Fruit fly (Drosophila melanogaster) whole organism, prepupa: ENCODE measurements around the gene ppk31.

Source experiments
- CG10631 ChIP-seq: fragments of 200-800 bp; sonication (Bioruptor generic); optimal IDR thresholded peaks from 2 replicates; lab custom pipeline; 2016; ENCODE audit warnings: missing biosample characterization, missing genetic modification characterization
- CG10669 ChIP-seq: fragments of 200-800 bp; sonication (Bioruptor generic); optimal IDR thresholded peaks from 3 replicates; lab custom pipeline; 2018; ENCODE audit warnings: missing biosample characterization, mild to moderate bottlenecking, missing genetic modification characterization, moderate library complexity
- CG11294 ChIP-seq: fragments of 200-800 bp; sonication (Bioruptor generic); IDR thresholded peaks from 2 replicates; pipeline ENCODE4 v1.3.6; 2022; ENCODE audit warnings: missing biosample characterization, missing genetic modification characterization
- CG11762 ChIP-seq: fragments of 200-800 bp; sonication (Bioruptor generic); optimal IDR thresholded peaks from 3 replicates; lab custom pipeline; 2016; ENCODE audit warnings: missing biosample characterization, missing genetic modification characterization; ENCODE audit not compliant: insufficient read depth
- CG11902 ChIP-seq: fragments of 200-800 bp; sonication (Bioruptor generic); optimal IDR thresholded peaks from 3 replicates; lab custom pipeline; 2016; ENCODE audit warnings: missing biosample characterization, missing genetic modification characterization
- CG15336 ChIP-seq: fragments of 200-800 bp; sonication (Bioruptor generic); IDR thresholded peaks from 2 replicates; pipeline ENCODE4 v1.3.6; 2022; ENCODE audit warnings: missing biosample characterization, missing genetic modification characterization
- CG1621 ChIP-seq: fragments of 200-800 bp; sonication (Bioruptor generic); optimal IDR thresholded peaks from 3 replicates; lab custom pipeline; 2018; ENCODE audit warnings: missing biosample characterization, mild to moderate bottlenecking, missing genetic modification characterization
- CG16779 ChIP-seq: fragments of 200-800 bp; sonication (Bioruptor generic); optimal IDR thresholded peaks from 3 replicates; lab custom pipeline; 2017; ENCODE audit warnings: missing biosample characterization, mild to moderate bottlenecking, missing genetic modification characterization
- CG3032 ChIP-seq: fragments of 200-800 bp; optimal IDR thresholded peaks from 2 replicates; lab custom pipeline; 2019; ENCODE audit warnings: missing biosample characterization, mild to moderate bottlenecking, missing genetic modification characterization, moderate library complexity
- CG31627 ChIP-seq: fragments of 200-800 bp; sonication (Bioruptor generic); optimal IDR thresholded peaks from 3 replicates; lab custom pipeline; 2016; ENCODE audit warnings: missing biosample characterization, missing genetic modification characterization
- CG32006 ChIP-seq: fragments of 200-800 bp; sonication (Bioruptor generic); optimal IDR thresholded peaks from 3 replicates; lab custom pipeline; 2017; ENCODE audit warnings: missing biosample characterization, mild to moderate bottlenecking, missing genetic modification characterization
- CG34406 ChIP-seq: fragments of 200-800 bp; sonication (Bioruptor generic); optimal IDR thresholded peaks from 3 replicates; lab custom pipeline; 2016; ENCODE audit warnings: missing biosample characterization, missing genetic modification characterization
- CG3919 ChIP-seq: fragments of 200-800 bp; sonication (Bioruptor generic); optimal IDR thresholded peaks from 3 replicates; lab custom pipeline; 2016; ENCODE audit warnings: missing biosample characterization, missing genetic modification characterization
- CG4318 ChIP-seq: fragments of 200-800 bp; sonication (Bioruptor generic); optimal IDR thresholded peaks from 3 replicates; lab custom pipeline; 2017; ENCODE audit warnings: missing biosample characterization, mild to moderate bottlenecking, missing genetic modification characterization
- CG6163 ChIP-seq: fragments of 200-800 bp; sonication (Bioruptor generic); IDR thresholded peaks from 3 replicates; pipeline ENCODE4 v1.3.6; 2022; ENCODE audit warnings: missing biosample characterization, missing genetic modification characterization
- CG6276 ChIP-seq: fragments of 200-800 bp; sonication (Bioruptor generic); optimal IDR thresholded peaks from 2 replicates; lab custom pipeline; 2017; ENCODE audit warnings: missing biosample characterization, mild to moderate bottlenecking, missing genetic modification characterization
- CG6792 ChIP-seq: fragments of 200-800 bp; sonication (Bioruptor generic); optimal IDR thresholded peaks from 3 replicates; lab custom pipeline; 2016; ENCODE audit warnings: missing biosample characterization, missing genetic modification characterization
- CG6808 ChIP-seq: fragments of 200-800 bp; sonication (Bioruptor generic); optimal IDR thresholded peaks from 3 replicates; lab custom pipeline; 2017; ENCODE audit warnings: missing biosample characterization, missing genetic modification characterization, mild to moderate bottlenecking, moderate library complexity, missing genetic modification reagents
- CG6854 ChIP-seq: fragments of 200-800 bp; sonication (Bioruptor generic); optimal IDR thresholded peaks from 2 replicates; lab custom pipeline; 2017; ENCODE audit warnings: missing biosample characterization, mild to moderate bottlenecking, missing genetic modification characterization
- CG7368 ChIP-seq: fragments of 200-800 bp; sonication (Bioruptor generic); optimal IDR thresholded peaks from 3 replicates; lab custom pipeline; 2016; ENCODE audit warnings: missing biosample characterization, missing genetic modification characterization
- CG8119 ChIP-seq: fragments of 200-800 bp; sonication (Bioruptor generic); IDR thresholded peaks from 3 replicates; pipeline ENCODE4 v1.3.6; 2022; ENCODE audit warnings: missing biosample characterization, missing genetic modification characterization
- CG8319 ChIP-seq: fragments of 200-800 bp; sonication (Bioruptor generic); optimal IDR thresholded peaks from 3 replicates; lab custom pipeline; 2016; ENCODE audit warnings: missing biosample characterization, missing genetic modification characterization
- CG8632 ChIP-seq: fragments of 200-800 bp; sonication (Bioruptor generic); optimal IDR thresholded peaks from 3 replicates; lab custom pipeline; 2016; ENCODE audit warnings: missing biosample characterization, missing genetic modification characterization
- CG9139 ChIP-seq: fragments of 200-800 bp; sonication (Bioruptor generic); optimal IDR thresholded peaks from 3 replicates; lab custom pipeline; 2017; ENCODE audit warnings: missing biosample characterization, mild to moderate bottlenecking, missing genetic modification characterization
- Eip75B ChIP-seq: fragments of 200-800 bp; sonication (Bioruptor generic); optimal IDR thresholded peaks from 3 replicates; lab custom pipeline; 2016; ENCODE audit warnings: missing biosample characterization, missing genetic modification characterization
- Eip78C ChIP-seq: fragments of 200-800 bp; sonication (Bioruptor generic); peaks from one replicate; lab custom pipeline; 2016; ENCODE audit warnings: missing biosample characterization, missing genetic modification characterization
- Eip93F ChIP-seq: fragments of 200-800 bp; sonication (Bioruptor generic); optimal IDR thresholded peaks from 2 replicates; lab custom pipeline; 2016; ENCODE audit warnings: missing biosample characterization, mild to moderate bottlenecking, missing genetic modification characterization
- Ets21C ChIP-seq: fragments of 200-800 bp; sonication (Bioruptor generic); optimal IDR thresholded peaks from 3 replicates; lab custom pipeline; 2016; ENCODE audit warnings: missing biosample characterization, missing genetic modification characterization
- Ets96B ChIP-seq: fragments of 200-800 bp; optimal IDR thresholded peaks from 2 replicates; lab custom pipeline; 2019; ENCODE audit warnings: missing biosample characterization, mild to moderate bottlenecking, missing genetic modification characterization, moderate library complexity
- Gug ChIP-seq: fragments of 200-800 bp; sonication (Bioruptor generic); IDR thresholded peaks from 2 replicates; pipeline ENCODE4 v1.3.6; 2022; ENCODE audit warnings: missing biosample characterization, missing genetic modification characterization
- Hr39 ChIP-seq: fragments of 200-800 bp; sonication (Bioruptor generic); optimal IDR thresholded peaks from 2 replicates; lab custom pipeline; 2016; ENCODE audit warnings: missing biosample characterization, missing genetic modification characterization
- Hr4 ChIP-seq: fragments of 200-800 bp; sonication (Bioruptor generic); optimal IDR thresholded peaks from 3 replicates; lab custom pipeline; 2016; ENCODE audit warnings: missing biosample characterization, missing genetic modification characterization
- Lpt ChIP-seq: fragments of 200-800 bp; sonication (Bioruptor generic); optimal IDR thresholded peaks from 3 replicates; lab custom pipeline; 2016; ENCODE audit warnings: missing biosample characterization, missing genetic modification characterization
- Met ChIP-seq: fragments of 200-800 bp; sonication (Bioruptor generic); optimal IDR thresholded peaks from 3 replicates; lab custom pipeline; 2016; ENCODE audit warnings: missing biosample characterization, missing genetic modification characterization
- OdsH ChIP-seq: fragments of 200-800 bp; sonication (Bioruptor generic); optimal IDR thresholded peaks from 3 replicates; lab custom pipeline; 2016; ENCODE audit warnings: missing biosample characterization, missing genetic modification characterization
- Smox ChIP-seq: fragments of 200-800 bp; sonication (Bioruptor generic); optimal IDR thresholded peaks from 3 replicates; lab custom pipeline; 2016; ENCODE audit warnings: missing biosample characterization, missing genetic modification characterization
- Sox102F ChIP-seq: fragments of 200-800 bp; sonication (Bioruptor generic); optimal IDR thresholded peaks from 2 replicates; lab custom pipeline; 2016; ENCODE audit warnings: missing biosample characterization, mild to moderate bottlenecking, missing genetic modification characterization
- Sox14 ChIP-seq: fragments of 200-800 bp; sonication (Bioruptor generic); optimal IDR thresholded peaks from 3 replicates; lab custom pipeline; 2016; ENCODE audit warnings: missing biosample characterization, missing genetic modification characterization
- Sox15 ChIP-seq: fragments of 200-800 bp; sonication (Bioruptor generic); optimal IDR thresholded peaks from 3 replicates; lab custom pipeline; 2016; ENCODE audit warnings: missing biosample characterization, missing genetic modification characterization
- achi ChIP-seq: fragments of 200-800 bp; sonication (Bioruptor generic); optimal IDR thresholded peaks from 3 replicates; lab custom pipeline; 2016; ENCODE audit warnings: missing biosample characterization, missing genetic modification characterization
- acj6 ChIP-seq: fragments of 200-800 bp; sonication (Bioruptor generic); optimal IDR thresholded peaks from 3 replicates; lab custom pipeline; 2016; ENCODE audit warnings: missing biosample characterization, missing genetic modification characterization
- cyc ChIP-seq: fragments of 200-800 bp; sonication (Bioruptor generic); optimal IDR thresholded peaks from 3 replicates; lab custom pipeline; 2016; ENCODE audit warnings: missing biosample characterization, missing genetic modification characterization
- dac ChIP-seq: fragments of 200-800 bp; sonication (Bioruptor generic); optimal IDR thresholded peaks from 2 replicates; lab custom pipeline; 2017; ENCODE audit warnings: missing biosample characterization, mild to moderate bottlenecking, missing genetic modification characterization
- dsx ChIP-seq: fragments of 200-800 bp; optimal IDR thresholded peaks from 3 replicates; lab custom pipeline; 2019; ENCODE audit warnings: missing biosample characterization, mild to moderate bottlenecking, missing genetic modification characterization, moderate library complexity; ENCODE audit not compliant: poor library complexity, severe bottlenecking
- esn ChIP-seq: fragments of 200-800 bp; sonication (Bioruptor generic); optimal IDR thresholded peaks from 2 replicates; lab custom pipeline; 2016; ENCODE audit warnings: missing biosample characterization, mild to moderate bottlenecking, missing genetic modification characterization, moderate library complexity
- fd59A ChIP-seq: fragments of 200-800 bp; sonication (Bioruptor generic); optimal IDR thresholded peaks from 2 replicates; lab custom pipeline; 2017; ENCODE audit warnings: missing biosample characterization, mild to moderate bottlenecking, missing genetic modification characterization, missing genetic modification reagents
- fkh ChIP-seq: fragments of 200-800 bp; sonication (Bioruptor generic); optimal IDR thresholded peaks from 3 replicates; lab custom pipeline; 2017; ENCODE audit warnings: missing biosample characterization, mild to moderate bottlenecking, missing genetic modification characterization, moderate library complexity
- lz ChIP-seq: fragments of 200-800 bp; sonication (Bioruptor generic); optimal IDR thresholded peaks from 3 replicates; lab custom pipeline; 2016; ENCODE audit warnings: missing biosample characterization, missing genetic modification characterization
- pdm3 ChIP-seq: fragments of 200-800 bp; sonication (Bioruptor generic); optimal IDR thresholded peaks from 3 replicates; lab custom pipeline; 2016; ENCODE audit warnings: missing biosample characterization, missing genetic modification characterization
- spab ChIP-seq: fragments of 200-800 bp; sonication (Bioruptor generic); optimal IDR thresholded peaks from 2 replicates; lab custom pipeline; 2017; ENCODE audit warnings: missing biosample characterization, mild to moderate bottlenecking, missing genetic modification characterization, missing genetic modification reagents
- svp ChIP-seq: fragments of 200-800 bp; sonication (Bioruptor generic); peaks from one replicate; lab custom pipeline; 2016; ENCODE audit warnings: missing biosample characterization, missing genetic modification characterization

ppk31 gene

dm6 chr3R:27129580-27130385, 33.1 kb upstream of the ppk31 start:
- TF ChIP-seq Lpt = peak; percentile 40
- no peak for TF ChIP-seq CG9139 (GFP tag; lab: Kevin White, UChicago)
- TF ChIP-seq dsx (GFP tag; lab: Kevin White, UChicago) = peak; percentile 67
- TF ChIP-seq achi (GFP tag; lab: Kevin White, UChicago) = peak; percentile 68
- peak; percentile 52 for TF ChIP-seq CG3032 (tag; lab: Kevin White, UChicago)
- TF ChIP-seq CG6808 = peak; percentile 14
- TF ChIP-seq CG31627 (GFP tag; lab: Kevin White, UChicago) = peak; percentile 78
- peak; percentile 71 for TF ChIP-seq CG8119
- peak; percentile 81 for TF ChIP-seq pdm3 (GFP tag; lab: Kevin White, UChicago)
- TF ChIP-seq CG32006 (GFP tag; lab: Kevin White, UChicago) = peak; percentile 72
- TF ChIP-seq Gug (GFP tag; lab: Robert Waterston, UW) = peak; percentile 67
- peak; percentile 76 for TF ChIP-seq acj6 (GFP tag; lab: Kevin White, UChicago)
- peak; percentile 65 for TF ChIP-seq CG8632 (GFP tag; lab: Kevin White, UChicago)
- peak; percentile 59 for TF ChIP-seq Sox15 (GFP tag; lab: Kevin White, UChicago)
- peak; percentile 70 for TF ChIP-seq CG6792 (GFP tag; lab: Kevin White, UChicago)
- peak; percentile 72 for TF ChIP-seq lz
- peak; percentile 66 for TF ChIP-seq Ets21C (GFP tag; lab: Kevin White, UChicago)
- TF ChIP-seq esn (GFP tag; lab: Kevin White, UChicago) = peak; percentile 83
- peak; percentile 73 for TF ChIP-seq cyc
- TF ChIP-seq Sox14 = peak; percentile 67
- TF ChIP-seq CG6163 (GFP tag; lab: Robert Waterston, UW) = peak; percentile 78
- TF ChIP-seq CG1621 (tag; lab: Kevin White, UChicago) = peak; percentile 27
- TF ChIP-seq CG8319 (GFP tag; lab: Kevin White, UChicago) = peak; percentile 73
- TF ChIP-seq OdsH = peak; percentile 80
- no peak for TF ChIP-seq CG6854 (GFP tag; lab: Kevin White, UChicago)
- TF ChIP-seq CG11762 (GFP tag; lab: Kevin White, UChicago) = peak; percentile 53
- TF ChIP-seq CG10669 (GFP tag; lab: Kevin White, UChicago) = peak; percentile 60
- peak; percentile 75 for TF ChIP-seq fkh (GFP tag; lab: Kevin White, UChicago)
- peak; percentile 69 for TF ChIP-seq CG34406 (GFP tag; lab: Kevin White, UChicago)
- peak; percentile 66 for TF ChIP-seq Ets96B (tag; lab: Kevin White, UChicago)
- peak; percentile 69 for TF ChIP-seq Eip75B
- peak; percentile 81 for TF ChIP-seq CG15336 (GFP tag; lab: Robert Waterston, UW)
- no peak for TF ChIP-seq CG10631 (GFP tag; lab: Kevin White, UChicago)
- peak; percentile 33 for TF ChIP-seq fd59A (GFP tag; lab: Kevin White, UChicago)
- peak; percentile 73 for TF ChIP-seq Smox (GFP tag; lab: Kevin White, UChicago)
- peak; percentile 81 for TF ChIP-seq CG3919 (GFP tag; lab: Kevin White, UChicago)
- peak; percentile 69 for TF ChIP-seq CG11902 (GFP tag; lab: Kevin White, UChicago)
- peak; percentile 9 for TF ChIP-seq Eip93F (GFP tag; lab: Kevin White, UChicago)
- TF ChIP-seq svp (GFP tag; lab: Kevin White, UChicago) = peak; percentile 91
- TF ChIP-seq CG16779 (tag; lab: Kevin White, UChicago) = peak; percentile 13
- TF ChIP-seq CG11294 (GFP tag; lab: Robert Waterston, UW) = peak; percentile 78
- peak; percentile 56 for TF ChIP-seq Sox102F
- TF ChIP-seq CG6276 (GFP tag; lab: Kevin White, UChicago) = peak; percentile 69
- peak; percentile 82 for TF ChIP-seq Hr39 (GFP tag; lab: Kevin White, UChicago)
- TF ChIP-seq Met = peak; percentile 85
- TF ChIP-seq Hr4 (GFP tag; lab: Kevin White, UChicago) = peak; percentile 84
- TF ChIP-seq dac (GFP tag; lab: Kevin White, UChicago) = no peak
- TF ChIP-seq CG4318 (GFP tag; lab: Kevin White, UChicago) = peak; percentile 49
- TF ChIP-seq Eip78C = peak; percentile 94
- TF ChIP-seq CG7368 = peak; percentile 71
- TF ChIP-seq spab (GFP tag; lab: Kevin White, UChicago) = peak; percentile 24
